Worm (Caenorhabditis elegans) whole organism, early embryonic: ENCODE measurements around the gene clec-251.

Experiments used
- B0310.2 ChIP-seq: sonication (generic microtip); optimal IDR thresholded peaks from 2 replicates; lab custom pipeline; 2016; ENCODE audit warnings: mild to moderate bottlenecking, missing genetic modification characterization, missing compliant biosample characterization
- F13C5.2 ChIP-seq: sonication (generic microtip); optimal IDR thresholded peaks from 2 replicates; lab custom pipeline; 2017; ENCODE audit warnings: mild to moderate bottlenecking, missing genetic modification characterization, inconsistent platforms, missing compliant biosample characterization
- aly-1 ChIP-seq: sonication (generic microtip); optimal IDR thresholded peaks from 2 replicates; lab custom pipeline; 2016; ENCODE audit warnings: missing genetic modification characterization, missing compliant biosample characterization
- ama-1 ChIP-seq: fragments of 150-350 bp; optimal IDR thresholded peaks from 2 replicates; lab custom pipeline; 2014
- ceh-13 ChIP-seq: fragments of 200-800 bp; sonication (Bioruptor generic); optimal IDR thresholded peaks from 2 replicates; lab custom pipeline; 2018; ENCODE audit warnings: mild to moderate bottlenecking, missing genetic modification characterization, missing compliant biosample characterization
- ceh-36 ChIP-seq: sonication (generic microtip); optimal IDR thresholded peaks from 2 replicates; lab custom pipeline; 2016; ENCODE audit warnings: missing genetic modification characterization, inconsistent platforms, missing compliant biosample characterization
- ets-7 ChIP-seq: sonication (generic microtip); optimal IDR thresholded peaks from 2 replicates; lab custom pipeline; 2016; ENCODE audit warnings: missing genotype, missing genetic modification characterization, missing compliant biosample characterization
- flt-1 ChIP-seq: fragments of 200-800 bp; sonication (Bioruptor generic); IDR thresholded peaks from 2 replicates; pipeline ENCODE4 v1.3.6; 2022; ENCODE audit warnings: missing genetic modification characterization, missing compliant biosample characterization
- hmbx-1 ChIP-seq: sonication (generic microtip); optimal IDR thresholded peaks from 2 replicates; lab custom pipeline; 2016; ENCODE audit warnings: mild to moderate bottlenecking, missing genetic modification characterization, missing compliant biosample characterization
- hmg-4 ChIP-seq: fragments of 200-800 bp; sonication (Bioruptor generic); optimal IDR thresholded peaks from 2 replicates; lab custom pipeline; 2018; ENCODE audit warnings: mild to moderate bottlenecking, missing genetic modification characterization, missing compliant biosample characterization
- hnd-1 ChIP-seq: sonication (generic microtip); optimal IDR thresholded peaks from 2 replicates; lab custom pipeline; 2016; ENCODE audit warnings: missing genetic modification characterization, missing compliant biosample characterization
- pes-1 ChIP-seq: fragments of 200-800 bp; sonication (Bioruptor generic); IDR thresholded peaks from 2 replicates; pipeline ENCODE4 v1.3.6; 2022; ENCODE audit warnings: missing genetic modification reagents, missing genetic modification characterization, missing compliant biosample characterization
- scrt-1 ChIP-seq: fragments of 200-800 bp; sonication (Bioruptor generic); IDR thresholded peaks from 2 replicates; pipeline ENCODE4 v1.3.6; 2022; ENCODE audit warnings: missing genetic modification characterization, missing compliant biosample characterization
- sea-1 ChIP-seq: fragments of 200-800 bp; sonication (Bioruptor generic); conservative IDR thresholded peaks from 2 replicates; pipeline ENCODE4 v1.3.6; 2022; ENCODE audit warnings: missing genetic modification characterization, missing compliant biosample characterization
- tbx-11 ChIP-seq: fragments of 200-800 bp; sonication (Bioruptor generic); IDR thresholded peaks from 2 replicates; pipeline ENCODE4 v1.3.6; 2022; ENCODE audit warnings: missing genetic modification characterization, missing compliant biosample characterization
- tbx-37 ChIP-seq: fragments of 200-800 bp; sonication (Bioruptor generic); conservative IDR thresholded peaks from 2 replicates; pipeline ENCODE4 v1.3.6; 2022; ENCODE audit warnings: missing genetic modification reagents, missing genetic modification characterization, missing compliant biosample characterization
- tra-4 ChIP-seq: sonication (generic microtip); optimal IDR thresholded peaks from 2 replicates; lab custom pipeline; 2017; ENCODE audit warnings: missing genetic modification characterization, missing compliant biosample characterization

clec-251 gene

ce11 chrV:18721873-18722272 lies 24.9 kb downstream of the clec-251 start:
- no peak for TF ChIP-seq aly-1
- TF ChIP-seq flt-1 (GFP tag; lab: Robert Waterston, UW), result no peak
- TF ChIP-seq tra-4 (tag; lab: Kevin White, UChicago), result no peak
- TF ChIP-seq F13C5.2, result no peak

ce11 chrV:18719956-18720489 lies 26.8 kb downstream of the clec-251 start, which contains the start of gene Y17D7C.2:
Gene Y17D7C.2, minus strand, starts transcription at chrV:18719987.
- TF ChIP-seq aly-1 (peak; percentile 86), F13C5.2 (no peak), tbx-11 (GFP tag; lab: Robert Waterston, UW) (peak; percentile 52; the same call in 1 of the 2 replicates), scrt-1 (GFP tag; lab: Robert Waterston, UW) (peak; percentile 63), ama-1 (lab: Kevin White, UChicago) (peak; percentile 33), flt-1 (GFP tag; lab: Robert Waterston, UW) (peak; percentile 44; the same call in 1 of the 2 replicates), sea-1 (peak; percentile 84), hmg-4 (peak; percentile 1), ceh-13 (GFP tag; lab: Kevin White, UChicago) (peak; percentile 70), pes-1 (no peak)

DNA sequence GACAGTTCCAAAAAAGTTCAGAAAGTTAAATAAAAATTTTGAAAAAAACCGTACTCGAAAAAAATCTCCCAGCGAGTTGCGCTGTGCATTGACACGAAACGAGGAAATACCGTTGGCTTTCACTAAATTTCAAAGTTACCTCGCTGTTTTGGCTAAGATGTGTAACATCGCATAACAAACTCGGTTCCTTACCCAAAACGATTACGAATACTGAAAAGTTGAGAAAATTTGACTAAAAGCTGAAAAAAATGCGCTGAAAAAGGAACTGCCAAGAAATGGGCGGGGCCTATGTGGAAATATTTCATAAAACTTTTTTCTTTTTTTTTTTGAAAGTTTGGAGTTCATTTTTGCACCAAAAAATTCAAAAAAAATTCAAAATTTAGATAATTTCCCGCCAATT lies 27.4 kb downstream of the clec-251 start:
- TF ChIP-seq ceh-36 (tag; lab: Kevin White, UChicago) (no peak), flt-1 (GFP tag; lab: Robert Waterston, UW) (no peak), F13C5.2 (no peak), tra-4 (tag; lab: Kevin White, UChicago) (no peak), B0310.2 (tag; lab: Kevin White, UChicago) (no peak), ceh-13 (GFP tag; lab: Kevin White, UChicago) (no peak), tbx-37 (GFP tag; lab: Robert Waterston, UW) (no peak), ets-7 (no peak), sea-1 (no peak), aly-1 (no peak), ama-1 (lab: Kevin White, UChicago) (no peak), scrt-1 (GFP tag; lab: Robert Waterston, UW) (no peak), hmg-4 (no peak), hmbx-1 (no peak), hnd-1 (no peak), tbx-11 (GFP tag; lab: Robert Waterston, UW) (no peak), pes-1 (no peak)

DNA sequence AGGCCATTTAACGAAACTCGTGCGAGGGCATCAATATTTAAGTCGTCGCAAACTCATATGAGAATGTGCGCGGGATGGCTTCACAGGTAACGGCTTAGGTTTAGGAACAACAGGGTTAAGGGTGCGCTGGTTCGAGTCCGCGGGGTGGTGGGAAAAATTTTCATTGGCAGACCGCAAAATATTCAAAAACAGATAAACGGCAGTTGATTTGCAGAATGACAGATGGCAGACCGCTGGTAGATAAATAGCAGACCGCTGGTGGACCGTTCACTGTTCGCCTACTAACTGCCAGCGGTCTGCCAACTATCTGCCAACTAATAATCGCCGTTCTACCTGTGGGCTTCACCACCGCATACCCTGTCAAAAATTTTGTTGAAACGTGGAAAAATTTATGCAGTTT lies 34.7 kb downstream of the clec-251 start:
- TF ChIP-seq aly-1 (peak; percentile 62), hmg-4 (no peak), ama-1 (lab: Kevin White, UChicago) (no peak), sea-1 (peak; percentile 74), ets-7 (no peak), ceh-13 (GFP tag; lab: Kevin White, UChicago) (peak; percentile 40), tbx-37 (GFP tag; lab: Robert Waterston, UW) (no peak), tra-4 (tag; lab: Kevin White, UChicago) (no peak), flt-1 (GFP tag; lab: Robert Waterston, UW) (peak; percentile 40; the same call in 1 of the 2 replicates), tbx-11 (GFP tag; lab: Robert Waterston, UW) (peak; percentile 40; the same call in 1 of the 2 replicates), ceh-36 (tag; lab: Kevin White, UChicago) (no peak), hmbx-1 (no peak), scrt-1 (GFP tag; lab: Robert Waterston, UW) (0 out of 2 replicates have a peak, but pooled peaks have one; percentile 58), pes-1 (no peak), F13C5.2 (no peak)

ce11 chrV:18711362-18711761 lies 35.4 kb downstream of the clec-251 start:
- TF ChIP-seq hmbx-1 (no peak), hnd-1 (no peak), sea-1 (no peak), ama-1 (lab: Kevin White, UChicago) (no peak), tra-4 (tag; lab: Kevin White, UChicago) (no peak), tbx-11 (GFP tag; lab: Robert Waterston, UW) (no peak)

DNA sequence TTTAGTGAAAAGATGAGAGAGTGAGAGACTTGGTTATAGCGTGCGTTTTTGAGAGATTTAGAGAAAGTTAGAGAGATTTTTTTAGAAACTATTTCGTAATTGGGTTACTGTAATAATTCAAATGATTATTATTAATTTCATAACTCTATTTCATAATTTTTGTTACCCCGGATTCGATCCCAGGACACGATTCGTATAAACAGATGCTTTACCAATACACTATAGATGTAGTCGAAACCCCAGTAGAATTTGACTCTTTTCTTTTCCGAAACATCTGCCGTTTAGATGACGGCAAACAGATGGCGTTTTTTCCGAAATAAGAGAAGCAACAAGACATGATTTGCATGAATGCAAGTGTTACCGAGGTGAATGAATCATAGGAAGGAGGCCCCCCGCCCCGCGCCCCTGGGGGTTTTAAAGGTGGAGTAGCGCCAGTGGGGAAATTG lies 36.7 kb downstream of the clec-251 start:
- no peak for TF ChIP-seq ets-7
- TF ChIP-seq ceh-13 (GFP tag; lab: Kevin White, UChicago), result peak; percentile 59
- no peak for TF ChIP-seq hnd-1
- 0 out of 2 replicates have a peak, but pooled peaks have one; percentile 25 for TF ChIP-seq scrt-1 (GFP tag; lab: Robert Waterston, UW)

- TF ChIP-seq hnd-1 (no peak), aly-1 (no peak), hmbx-1 (no peak), ceh-13 (GFP tag; lab: Kevin White, UChicago) (peak; percentile 56)
These were observed 37.5 kb downstream of the clec-251 start, which contains the start of gene Y17D7C.6 for ce11 chrV:18709203-18709860. Gene Y17D7C.6, plus strand, starts transcription at chrV:18709810.

DNA sequence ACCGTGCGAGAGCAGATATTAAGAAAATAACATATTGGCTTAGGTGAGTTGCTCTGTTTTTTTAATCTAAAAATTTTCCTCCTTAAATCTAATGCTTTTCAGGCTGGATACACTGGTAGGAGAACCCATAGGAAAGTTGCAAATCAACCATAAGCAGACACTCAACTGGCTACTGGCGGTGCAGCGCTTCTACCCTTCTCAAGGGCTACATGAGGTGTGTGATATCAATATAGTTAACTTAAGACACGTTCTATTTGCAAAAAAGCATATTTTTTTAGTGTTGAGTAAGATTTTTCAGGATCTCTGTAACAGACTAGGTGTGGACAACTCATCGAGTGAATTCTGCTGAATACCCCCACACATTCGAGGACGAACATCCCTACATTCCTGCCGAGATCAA lies 38.8 kb downstream of the clec-251 start:
- no peak for TF ChIP-seq aly-1
- no peak for TF ChIP-seq scrt-1 (GFP tag; lab: Robert Waterston, UW)
- TF ChIP-seq tbx-37 (GFP tag; lab: Robert Waterston, UW), result no peak
- TF ChIP-seq F13C5.2, result no peak
- no peak for TF ChIP-seq flt-1 (GFP tag; lab: Robert Waterston, UW)
- TF ChIP-seq ceh-36 (tag; lab: Kevin White, UChicago), result no peak
- no peak for TF ChIP-seq B0310.2 (tag; lab: Kevin White, UChicago)
- TF ChIP-seq hmbx-1, result no peak
- TF ChIP-seq tbx-11 (GFP tag; lab: Robert Waterston, UW), result no peak
- no peak for TF ChIP-seq tra-4 (tag; lab: Kevin White, UChicago)
- TF ChIP-seq sea-1, result no peak
- no peak for TF ChIP-seq pes-1
- no peak for TF ChIP-seq ets-7
- TF ChIP-seq hnd-1, result no peak
- TF ChIP-seq ama-1 (lab: Kevin White, UChicago), result no peak
